Fruit fly (Drosophila melanogaster): ENCODE results near the gene CG15365.

- no peak for TF ChIP-seq fd59A (GFP tag; optimal IDR thresholded peaks at IDR 0.05)
- TF ChIP-seq lz (GFP tag; optimal IDR thresholded peaks at IDR 0.05), result no peak
- TF ChIP-seq Blimp-1 (GFP tag; optimal IDR thresholded peaks at IDR 0.05), result no peak
- TF ChIP-seq dac (GFP tag; optimal IDR thresholded peaks at IDR 0.05), result no peak
- no peak for TF ChIP-seq CG1621 (tag; optimal IDR thresholded peaks at IDR 0.05)
- no peak for TF ChIP-seq acj6 (GFP tag; optimal IDR thresholded peaks at IDR 0.05)
- TF ChIP-seq CG9139 (GFP tag; optimal IDR thresholded peaks at IDR 0.05), result no peak
- TF ChIP-seq vri (GFP tag; optimal IDR thresholded peaks at IDR 0.05), result no peak
- no peak for TF ChIP-seq achi (GFP tag; optimal IDR thresholded peaks at IDR 0.05)
- TF ChIP-seq CG11762 (GFP tag; optimal IDR thresholded peaks at IDR 0.05; ENCODE audit: insufficient read depth), result no peak
- TF ChIP-seq Sox102F (GFP tag; optimal IDR thresholded peaks at IDR 0.05), result no peak
- TF ChIP-seq Eip75B (GFP tag; optimal IDR thresholded peaks at IDR 0.05), result no peak
- TF ChIP-seq esn (GFP tag; optimal IDR thresholded peaks at IDR 0.05), result no peak
Observed at dm6 chrX:9012722-9013121, 55.1 kb downstream of the CG15365 start.
